Fruit fly (Drosophila melanogaster): ENCODE data around the gene ppk10.

ppk10 gene

dm6 chr2L:10468978-10469377, 16.8 kb upstream of the ppk10 start:
- TF ChIP-seq CG8478 (optimal IDR thresholded peaks at IDR 0.05): no peak
- TF ChIP-seq CTCF (optimal IDR thresholded peaks at IDR 0.05): no peak

- TF ChIP-seq CTCF (optimal IDR thresholded peaks at IDR 0.05) (no peak), CG8478 (optimal IDR thresholded peaks at IDR 0.05) (no peak)
These were observed 16.2 kb upstream of the ppk10 start for dm6 chr2L:10468388-10468787.

dm6 chr2L:10466865-10467270, 14.7 kb upstream of the ppk10 start:
- no peak for TF ChIP-seq CG8478 (optimal IDR thresholded peaks at IDR 0.05)
- TF ChIP-seq CTCF (optimal IDR thresholded peaks at IDR 0.05): no peak

- TF ChIP-seq CTCF (optimal IDR thresholded peaks at IDR 0.05): peak; percentile 81 to 83
- TF ChIP-seq CG8478 (optimal IDR thresholded peaks at IDR 0.05): no peak
These were observed 6.8 kb upstream of the ppk10 start for dm6 chr2L:10458979-10459378.

dm6 chr2L:10457191-10457899, 5.1 kb upstream of the ppk10 start, which contains the start of the genes LManI and LManII:
LManI (minus strand) TSS chr2L:10457241.
LManII (plus strand) TSS chr2L:10457658.
- TF ChIP-seq CG8478 (optimal IDR thresholded peaks at IDR 0.05) (no peak), CTCF (optimal IDR thresholded peaks at IDR 0.05) (no peak)

dm6 chr2L:10455944-10456520, 3.8 kb upstream of the ppk10 start:
- TF ChIP-seq CG8478 (optimal IDR thresholded peaks at IDR 0.05) (no peak), CTCF (optimal IDR thresholded peaks at IDR 0.05) (no peak)

- TF ChIP-seq CTCF (optimal IDR thresholded peaks at IDR 0.05) (no peak), CG8478 (optimal IDR thresholded peaks at IDR 0.05) (no peak)
These were observed 10.0 kb downstream of the ppk10 start, which contains the start of gene loh for dm6 chr2L:10442048-10442790. loh (plus strand) TSS chr2L:10442534.

- no peak for TF ChIP-seq CTCF (optimal IDR thresholded peaks at IDR 0.05)
- TF ChIP-seq CG8478 (optimal IDR thresholded peaks at IDR 0.05): no peak
These were observed 13.0 kb downstream of the ppk10 start, which contains the start of gene Nse4 for dm6 chr2L:10439174-10439573. Nse4 (plus strand) TSS chr2L:10439440.

- TF ChIP-seq CG8478 (optimal IDR thresholded peaks at IDR 0.05) (no peak), CTCF (optimal IDR thresholded peaks at IDR 0.05) (no peak)
These were observed 14.9 kb downstream of the ppk10 start, which contains the start of gene STUB1 for dm6 chr2L:10437317-10437716. STUB1 (plus strand) TSS chr2L:10437548.

- no peak for TF ChIP-seq CG8478 (optimal IDR thresholded peaks at IDR 0.05)
- no peak for TF ChIP-seq CTCF (optimal IDR thresholded peaks at IDR 0.05)
These were observed 16.5 kb downstream of the ppk10 start, which contains the start of the genes TBC1D16 and holn1 for dm6 chr2L:10435606-10436160. TBC1D16 (minus strand) TSS chr2L:10435656. holn1 (plus strand) TSS chr2L:10435995.

dm6 chr2L:10430802-10431476, 21.3 kb downstream of the ppk10 start, which contains the start of the genes Bug22 and TfIIB:
Bug22 (minus strand) TSS chr2L:10430918.
TfIIB (plus strand) TSS chr2L:10431338.
- TF ChIP-seq CTCF (optimal IDR thresholded peaks at IDR 0.05) (no peak), CG8478 (optimal IDR thresholded peaks at IDR 0.05) (no peak)

dm6 chr2L:10428528-10428927, 23.7 kb downstream of the ppk10 start, which contains the start of gene CG5188:
CG5188 (plus strand) TSS chr2L:10428829.
- no peak for TF ChIP-seq CTCF (optimal IDR thresholded peaks at IDR 0.05)

dm6 chr2L:10426534-10427048, 25.6 kb downstream of the ppk10 start, which contains the start of the genes SmB and KdelR:
SmB (minus strand) TSS chr2L:10426627.
KdelR (plus strand) TSS chr2L:10426887.
- no peak for TF ChIP-seq CG8478 (optimal IDR thresholded peaks at IDR 0.05)
- no peak for TF ChIP-seq CTCF (optimal IDR thresholded peaks at IDR 0.05)

dm6 chr2L:10425599-10425998, 26.6 kb downstream of the ppk10 start:
- no peak for TF ChIP-seq CTCF (optimal IDR thresholded peaks at IDR 0.05)
- TF ChIP-seq CG8478 (optimal IDR thresholded peaks at IDR 0.05): no peak

Measured in S2 (cell line).